Fruit fly (Drosophila melanogaster): ENCODE results near the gene msk.

msk gene

dm6 chr3L:8153206-8153996 lies 37.4 kb downstream of the msk start (continued):
- TF ChIP-seq CG2129 (GFP tag; IDR thresholded peaks at IDR 0.05; ENCODE audit: partially characterized antibody) (no peak), esg (GFP tag; conservative IDR thresholded peaks at IDR 0.05) (peak; percentile 54; the same call in 1 of the 2 replicates), CG10565 (GFP tag; optimal IDR thresholded peaks at IDR 0.05) (no peak), hbn (GFP tag; IDR thresholded peaks at IDR 0.05; ENCODE audit: partially characterized antibody) (no peak), sna (GFP tag; IDR thresholded peaks at IDR 0.05; ENCODE audit: partially characterized antibody) (no peak), CG13424 (tag; optimal IDR thresholded peaks at IDR 0.05) (peak; percentile 65), bcd (GFP tag; optimal IDR thresholded peaks at IDR 0.05) (peak; percentile 41), ind (GFP tag; optimal IDR thresholded peaks at IDR 0.05) (peak; percentile 64), sd (tag; optimal IDR thresholded peaks at IDR 0.05) (no peak), gsb-n (tag; optimal IDR thresholded peaks at IDR 0.05) (peak; percentile 10), Dfd (GFP tag; optimal IDR thresholded peaks at IDR 0.05) (no peak), Pdp1 (GFP tag; optimal IDR thresholded peaks at IDR 0.05) (peak in 1 of 2 experiments; percentile 63), CG33213 (GFP tag; optimal IDR thresholded peaks at IDR 0.05) (peak; percentile 41), sug (tag; optimal IDR thresholded peaks at IDR 0.05) (no peak), CG15269 (tag; optimal IDR thresholded peaks at IDR 0.05) (peak; percentile 56), tio (GFP tag; optimal IDR thresholded peaks at IDR 0.05) (peak; percentile 62), H15 (GFP tag; IDR thresholded peaks at IDR 0.05) (peak; percentile 53; the same call in 1 of the 3 replicates), rib (GFP tag; IDR thresholded peaks at IDR 0.05) (no peak), CG9609 (GFP tag; optimal IDR thresholded peaks at IDR 0.05) (peak; percentile 44), Trl (optimal IDR thresholded peaks at IDR 0.05) (no peak), Trl (GFP tag; optimal IDR thresholded peaks at IDR 0.05) (no peak), CG17186 (GFP tag; optimal IDR thresholded peaks at IDR 0.05) (no peak), MBD-R2 (GFP tag; IDR thresholded peaks at IDR 0.05) (no peak), lov (optimal IDR thresholded peaks at IDR 0.05) (no peak), lov (GFP tag; IDR thresholded peaks at IDR 0.05) (peak; percentile 73; the same call in 1 of the 3 replicates), phol (tag; optimal IDR thresholded peaks at IDR 0.05) (peak; percentile 69), D19B (GFP tag; optimal IDR thresholded peaks at IDR 0.05) (no peak), B-H2 (GFP tag; optimal IDR thresholded peaks at IDR 0.05) (no peak), jigr1 (GFP tag; IDR thresholded peaks at IDR 0.05) (no peak), CG43689 (GFP tag; IDR thresholded peaks at IDR 0.05) (no peak; the same call in 1 of the 2 replicates), CG8944 (GFP tag; optimal IDR thresholded peaks at IDR 0.05) (peak; percentile 42), CG31365 (tag; optimal IDR thresholded peaks at IDR 0.05) (no peak), CG14710 (tag; optimal IDR thresholded peaks at IDR 0.05) (peak; percentile 29), prd (optimal IDR thresholded peaks at IDR 0.05) (no peak), prd (GFP tag; IDR thresholded peaks at IDR 0.05) (peak; percentile 68; the same call in 1 of the 3 replicates), dm (GFP tag; optimal IDR thresholded peaks at IDR 0.05) (no peak), cas (GFP tag; IDR thresholded peaks at IDR 0.05) (no peak), CG2202 (tag; optimal IDR thresholded peaks at IDR 0.05) (no peak), trem (tag; optimal IDR thresholded peaks at IDR 0.05) (no peak), lmd (GFP tag; IDR thresholded peaks at IDR 0.05) (peak; percentile 59), gcm2 (GFP tag; optimal IDR thresholded peaks at IDR 0.05) (no peak), Bteb2 (GFP tag; optimal IDR thresholded peaks at IDR 0.05) (no peak), H2.0 (GFP tag; IDR thresholded peaks at IDR 0.05) (peak; percentile 72; the same call in 1 of the 2 replicates), fd102C (GFP tag; optimal IDR thresholded peaks at IDR 0.05) (no peak), fd3F (GFP tag; optimal IDR thresholded peaks at IDR 0.05) (no peak), pfk (GFP tag; optimal IDR thresholded peaks at IDR 0.05) (no peak), tx (GFP tag; optimal IDR thresholded peaks at IDR 0.05) (no peak), zen (tag; optimal IDR thresholded peaks at IDR 0.05) (no peak), CG6683 (GFP tag; optimal IDR thresholded peaks at IDR 0.05) (no peak), zfh2 (GFP tag; optimal IDR thresholded peaks at IDR 0.05) (no peak)

Measured in whole organism, embryonic.